Fruit fly (Drosophila melanogaster) whole organism, embryonic: Measurements from ENCODE around the gene CG11095.
A peak's percentile ranks its signal among the peaks of the same experiment; 100 is the strongest.

Experiments used
- Atf-2 ChIP-seq: fragments of 200-800 bp; sonication (Bioruptor generic); optimal IDR thresholded peaks from 2 replicates; lab custom pipeline; 2016; ENCODE audit warnings: missing biosample characterization, missing genetic modification characterization
- Bdp1 ChIP-seq: fragments of 200-800 bp; sonication (Bioruptor generic); optimal IDR thresholded peaks from 3 replicates; lab custom pipeline; 2016; ENCODE audit warnings: missing biosample characterization, missing genetic modification characterization
- CG10654 ChIP-seq: fragments of 200-800 bp; sonication (Bioruptor generic); optimal IDR thresholded peaks from 2 replicates; lab custom pipeline; 2016; ENCODE audit warnings: missing biosample characterization, missing genetic modification characterization
- CG10979 ChIP-seq: fragments of 200-800 bp; sonication (Bioruptor generic); optimal IDR thresholded peaks from 2 replicates; lab custom pipeline; 2018; ENCODE audit warnings: missing biosample characterization, mild to moderate bottlenecking, missing genetic modification characterization, moderate library complexity
- CG11398 ChIP-seq: fragments of 200-800 bp; sonication (Bioruptor generic); optimal IDR thresholded peaks from 2 replicates; lab custom pipeline; 2016; ENCODE audit warnings: missing biosample characterization, missing genetic modification characterization
- CG12071 ChIP-seq: fragments of 200-800 bp; sonication (Bioruptor generic); optimal IDR thresholded peaks from 3 replicates; lab custom pipeline; 2018; ENCODE audit warnings: missing biosample characterization, mild to moderate bottlenecking, missing genetic modification characterization
- CG12236 ChIP-seq: fragments of 200-800 bp; sonication (Bioruptor generic); optimal IDR thresholded peaks from 2 replicates; lab custom pipeline; 2016; ENCODE audit warnings: missing biosample characterization, missing genetic modification characterization
- CG15601 ChIP-seq: fragments of 200-800 bp; sonication (Bioruptor generic); optimal IDR thresholded peaks from 3 replicates; lab custom pipeline; 2019; ENCODE audit warnings: missing biosample characterization, mild to moderate bottlenecking, missing genetic modification characterization, moderate library complexity
- CG1602 ChIP-seq: fragments of 200-800 bp; sonication (Bioruptor generic); optimal IDR thresholded peaks from 3 replicates; lab custom pipeline; 2016; ENCODE audit warnings: missing biosample characterization, missing genetic modification characterization
- CG1603 ChIP-seq: fragments of 200-800 bp; sonication (Bioruptor generic); optimal IDR thresholded peaks from 2 replicates; lab custom pipeline; 2019; ENCODE audit warnings: missing biosample characterization, mild to moderate bottlenecking, missing genetic modification characterization, moderate library complexity
- CG17829 ChIP-seq: fragments of 200-800 bp; optimal IDR thresholded peaks from 2 replicates; lab custom pipeline; 2019; ENCODE audit warnings: missing biosample characterization, mild to moderate bottlenecking, missing genetic modification characterization, moderate library complexity
- CG30403 ChIP-seq: fragments of 200-800 bp; sonication (Bioruptor generic); optimal IDR thresholded peaks from 3 replicates; lab custom pipeline; 2016; ENCODE audit warnings: missing biosample characterization, missing genetic modification characterization
- CG34224 ChIP-seq: fragments of 200-800 bp; sonication (Bioruptor generic); IDR thresholded peaks from 3 replicates; pipeline ENCODE4 v1.3.6; 2022; ENCODE audit warnings: missing biosample characterization, missing genetic modification characterization; ENCODE audit not compliant: partially characterized antibody
- CG34376 ChIP-seq: fragments of 200-800 bp; sonication (Bioruptor generic); optimal IDR thresholded peaks from 2 replicates; lab custom pipeline; 2018; ENCODE audit warnings: missing biosample characterization, mild to moderate bottlenecking, missing genetic modification characterization
- CG3726 ChIP-seq: fragments of 200-800 bp; sonication (Bioruptor generic); IDR thresholded peaks from 3 replicates; pipeline ENCODE4, ENCODE4 v1.3.6; 2022; ENCODE audit warnings: missing biosample characterization, missing genetic modification characterization
- CG4820 ChIP-seq: fragments of 200-800 bp; sonication (Bioruptor generic); optimal IDR thresholded peaks from 3 replicates; lab custom pipeline; 2016; ENCODE audit warnings: missing biosample characterization, missing genetic modification characterization
- CG6654 ChIP-seq: fragments of 200-800 bp; sonication (Bioruptor generic); optimal IDR thresholded peaks from 2 replicates; lab custom pipeline; 2017; ENCODE audit warnings: missing biosample characterization, mild to moderate bottlenecking, missing genetic modification characterization
- CG6765 ChIP-seq: fragments of 200-800 bp; sonication (Bioruptor generic); optimal IDR thresholded peaks from 3 replicates; lab custom pipeline; 2017; ENCODE audit warnings: missing biosample characterization, mild to moderate bottlenecking, missing genetic modification characterization
- CG8765 ChIP-seq: fragments of 200-800 bp; sonication (Bioruptor generic); IDR thresholded peaks from 2 replicates; pipeline ENCODE4 v1.3.6; 2022; ENCODE audit warnings: missing biosample characterization, missing genetic modification characterization
- CG9727 ChIP-seq: fragments of 200-800 bp; sonication (Bioruptor generic); optimal IDR thresholded peaks from 3 replicates; lab custom pipeline; 2017; ENCODE audit warnings: missing biosample characterization, mild to moderate bottlenecking, missing genetic modification characterization
- Chrac-16 ChIP-seq: fragments of 200-800 bp; sonication (Bioruptor generic); optimal IDR thresholded peaks from 3 replicates; lab custom pipeline; 2016; ENCODE audit warnings: missing biosample characterization, missing genetic modification characterization
- Elba2 ChIP-seq: fragments of 200-800 bp; sonication (Bioruptor generic); optimal IDR thresholded peaks from 3 replicates; lab custom pipeline; 2016; ENCODE audit warnings: missing biosample characterization, missing genetic modification characterization
- Meics ChIP-seq: fragments of 200-800 bp; sonication (Bioruptor generic); optimal IDR thresholded peaks from 2 replicates; lab custom pipeline; 2017; ENCODE audit warnings: missing biosample characterization, mild to moderate bottlenecking, missing genetic modification characterization
- Myb ChIP-seq: fragments of 200-800 bp; sonication (Bioruptor generic); optimal IDR thresholded peaks from 2 replicates; lab custom pipeline; 2016; ENCODE audit warnings: missing biosample characterization, missing genetic modification characterization
- Nf-YA ChIP-seq: fragments of 200-800 bp; sonication (Bioruptor generic); IDR thresholded peaks from 2 replicates; pipeline ENCODE4 v1.3.6; 2022; ENCODE audit warnings: missing biosample characterization, missing genetic modification characterization
- Oli ChIP-seq: fragments of 200-800 bp; sonication (Bioruptor generic); optimal IDR thresholded peaks from 2 replicates; lab custom pipeline; 2018; ENCODE audit warnings: missing biosample characterization, mild to moderate bottlenecking, missing genetic modification characterization, moderate library complexity
- Optix ChIP-seq: fragments of 200-800 bp; sonication (Bioruptor generic); IDR thresholded peaks from 3 replicates; pipeline ENCODE4 v1.3.6; 2022; ENCODE audit warnings: missing biosample characterization, missing genetic modification characterization
- Pdp1 ChIP-seq, 2 experiments: fragments of 200-800 bp; sonication (Bioruptor generic); optimal IDR thresholded peaks; 3 replicates each; lab custom pipeline; 2016; ENCODE audit warnings: missing biosample characterization in 2 of 2, missing genetic modification characterization in 2 of 2, mild to moderate bottlenecking in 1 of 2, moderate library complexity in 1 of 2
- Scr ChIP-seq: fragments of 200-800 bp; sonication (Bioruptor generic); IDR thresholded peaks from 2 replicates; pipeline ENCODE4 v1.3.6; 2022; ENCODE audit warnings: missing biosample characterization, missing genetic modification characterization; ENCODE audit not compliant: partially characterized antibody
- Sry-δ ChIP-seq: fragments of 200-800 bp; sonication (Bioruptor generic); optimal IDR thresholded peaks from 2 replicates; lab custom pipeline; 2016; ENCODE audit warnings: missing biosample characterization, missing genetic modification characterization
- al ChIP-seq: fragments of 200-800 bp; sonication (Bioruptor generic); IDR thresholded peaks from 2 replicates; pipeline ENCODE4 v1.3.6; 2022; ENCODE audit warnings: missing biosample characterization, missing genetic modification characterization
- ara ChIP-seq: fragments of 200-800 bp; sonication (Bioruptor generic); IDR thresholded peaks from 2 replicates; pipeline ENCODE4 v1.3.6; 2022; ENCODE audit warnings: missing biosample characterization, missing genetic modification characterization
- cwo ChIP-seq: fragments of 200-800 bp; sonication (Bioruptor generic); optimal IDR thresholded peaks from 3 replicates; lab custom pipeline; 2017; ENCODE audit warnings: missing biosample characterization, missing genetic modification characterization, mild to moderate bottlenecking, moderate library complexity, missing genetic modification reagents
- danr ChIP-seq: fragments of 200-800 bp; sonication (Bioruptor generic); IDR thresholded peaks from 2 replicates; pipeline ENCODE4 v1.3.6; 2022; ENCODE audit warnings: missing biosample characterization, missing genetic modification characterization
- dati ChIP-seq: fragments of 200-800 bp; sonication (Bioruptor generic); IDR thresholded peaks from 2 replicates; pipeline ENCODE4 v1.3.6; 2022; ENCODE audit warnings: missing biosample characterization, missing genetic modification characterization
- fu2 ChIP-seq: fragments of 200-800 bp; sonication (Bioruptor generic); optimal IDR thresholded peaks from 2 replicates; lab custom pipeline; 2016; ENCODE audit warnings: missing biosample characterization, missing genetic modification characterization
- gem ChIP-seq: fragments of 200-800 bp; sonication (Bioruptor generic); optimal IDR thresholded peaks from 2 replicates; lab custom pipeline; 2019; ENCODE audit warnings: missing biosample characterization, mild to moderate bottlenecking, missing genetic modification characterization, moderate library complexity
- gfzf ChIP-seq: fragments of 200-800 bp; sonication (Bioruptor generic); optimal IDR thresholded peaks from 2 replicates; lab custom pipeline; 2016; ENCODE audit warnings: missing biosample characterization, mild to moderate bottlenecking, missing genetic modification characterization, moderate library complexity
- hb ChIP-seq: fragments of 200-800 bp; sonication (Bioruptor generic); IDR thresholded peaks from 3 replicates; pipeline ENCODE4 v1.3.6; 2022; ENCODE audit warnings: missing biosample characterization, missing genetic modification characterization; ENCODE audit not compliant: partially characterized antibody
- jigr1 ChIP-seq: fragments of 200-800 bp; sonication (Bioruptor generic); IDR thresholded peaks from 3 replicates; pipeline ENCODE4 v1.3.6; 2022; ENCODE audit warnings: missing biosample characterization, missing genetic modification characterization
- lmd ChIP-seq: fragments of 200-800 bp; sonication (Bioruptor generic); IDR thresholded peaks from 2 replicates; pipeline ENCODE4 v1.3.6; 2022; ENCODE audit warnings: missing biosample characterization, missing genetic modification characterization
- nau ChIP-seq: fragments of 200-800 bp; sonication (Bioruptor generic); optimal IDR thresholded peaks from 3 replicates; lab custom pipeline; 2017; ENCODE audit warnings: missing biosample characterization, mild to moderate bottlenecking, missing genetic modification characterization, missing genetic modification reagents
- otp ChIP-seq: fragments of 200-800 bp; sonication (Bioruptor generic); IDR thresholded peaks from 3 replicates; pipeline ENCODE4, ENCODE4 v1.3.6; 2022; ENCODE audit warnings: missing biosample characterization, missing genetic modification characterization
- pros ChIP-seq: fragments of 200-800 bp; sonication (Bioruptor generic); optimal IDR thresholded peaks from 3 replicates; lab custom pipeline; 2019; ENCODE audit warnings: missing biosample characterization, mild to moderate bottlenecking, missing genetic modification characterization, moderate library complexity
- sc ChIP-seq, 3 experiments: fragments of >200 bp in 2 of 3; fragments of 200-800 bp in 1 of 3; sonication (Bioruptor generic) in 1 of 3; optimal IDR thresholded peaks; 2 replicates in 2 of 3; 3 replicates in 1 of 3; lab custom pipeline; 2017; ENCODE audit warnings: mild to moderate bottlenecking in 1 of 3, missing biosample characterization in 1 of 3, missing genetic modification characterization in 1 of 3, missing genetic modification reagents in 1 of 3
- sd ChIP-seq: fragments of 200-800 bp; sonication (Bioruptor generic); optimal IDR thresholded peaks from 3 replicates; lab custom pipeline; 2018; ENCODE audit warnings: missing biosample characterization, mild to moderate bottlenecking, missing genetic modification characterization, moderate library complexity
- tx ChIP-seq: fragments of 200-800 bp; sonication (Bioruptor generic); optimal IDR thresholded peaks from 2 replicates; lab custom pipeline; 2016; ENCODE audit warnings: missing biosample characterization, missing genetic modification characterization
- usp ChIP-seq: fragments of >200 bp; optimal IDR thresholded peaks from 2 replicates; lab custom pipeline; 2017; ENCODE audit warnings: missing biosample characterization, missing genetic modification characterization
- vfl ChIP-seq: fragments of 200-800 bp; sonication (Bioruptor generic); optimal IDR thresholded peaks from 2 replicates; lab custom pipeline; 2016; ENCODE audit warnings: missing biosample characterization, missing genetic modification characterization

The CG11095 gene

DNA sequence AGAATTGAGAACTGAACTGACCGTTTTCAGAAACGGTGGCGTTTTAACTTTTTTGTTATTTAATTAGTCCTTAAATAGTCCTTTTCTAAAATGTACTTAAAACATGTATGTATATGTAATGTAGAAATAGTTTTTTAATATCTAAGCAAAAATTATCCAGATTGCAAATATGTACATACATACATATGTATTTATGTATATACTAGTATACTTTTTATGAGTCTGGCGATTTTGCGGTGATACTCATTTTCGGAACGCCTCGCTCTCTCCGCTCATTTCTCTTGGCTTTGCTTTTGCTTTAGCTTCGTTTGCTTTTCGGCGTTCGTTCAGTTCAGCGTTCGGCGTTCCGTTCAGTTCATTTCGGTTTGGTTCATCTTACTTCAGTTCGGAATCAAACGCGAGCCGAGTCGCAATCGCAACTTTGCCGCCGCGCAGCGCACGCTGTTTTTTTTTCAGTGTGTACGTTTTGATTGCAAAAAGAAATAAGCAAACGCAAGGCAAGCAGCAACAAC lies 49.1 kb upstream of the CG11095 start, which contains the start of gene rdgB (continued):
- TF ChIP-seq CG6765 (GFP tag; lab: Kevin White, UChicago): peak; percentile 78
- TF ChIP-seq CG11398: no peak
- TF ChIP-seq CG4820 (GFP tag; lab: Kevin White, UChicago): peak; percentile 77
- peak; percentile 70 for TF ChIP-seq nau (GFP tag; lab: Kevin White, UChicago)
- TF ChIP-seq Chrac-16: peak; percentile 62
- peak; percentile 20; the same call in 1 of the 3 replicates for TF ChIP-seq Optix (GFP tag; lab: Robert Waterston, UW)
- peak; percentile 58 for TF ChIP-seq CG10654 (GFP tag; lab: Kevin White, UChicago)
- TF ChIP-seq lmd (GFP tag; lab: Robert Waterston, UW): peak; percentile 76
- TF ChIP-seq usp (GFP tag; lab: Kevin White, UChicago): no peak
- no peak for TF ChIP-seq CG34224 (GFP tag; lab: Robert Waterston, UW)
- peak; percentile 32 for TF ChIP-seq vfl (GFP tag; lab: Kevin White, UChicago)
- TF ChIP-seq dati (GFP tag; lab: Robert Waterston, UW): 0 out of 2 replicates have a peak, but pooled peaks have one; percentile 2
- peak; percentile 89 for TF ChIP-seq gem (tag; lab: Kevin White, UChicago)
- peak; percentile 47; the same call in 1 of the 3 replicates for TF ChIP-seq jigr1
- peak; percentile 41 to 56 for TF ChIP-seq Pdp1 (GFP tag; optimal IDR thresholded peaks at IDR 0.05; lab: Kevin White, UChicago)
- peak; percentile 31 for TF ChIP-seq CG1603 (tag; lab: Kevin White, UChicago)
- TF ChIP-seq Bdp1 (GFP tag; lab: Kevin White, UChicago): peak; percentile 10
- no peak for TF ChIP-seq Myb (GFP tag; lab: Kevin White, UChicago)
- no peak for TF ChIP-seq Elba2 (GFP tag; lab: Kevin White, UChicago)
- peak; percentile 82 for TF ChIP-seq CG17829 (tag; lab: Kevin White, UChicago)
- TF ChIP-seq CG10979 (tag; lab: Kevin White, UChicago): peak; percentile 81
- TF ChIP-seq Oli (tag; lab: Kevin White, UChicago): peak; percentile 85
- peak; percentile 75 for TF ChIP-seq CG1602
- peak; percentile 90 for TF ChIP-seq CG30403 (GFP tag; lab: Kevin White, UChicago)
- TF ChIP-seq Atf-2 (GFP tag; lab: Kevin White, UChicago): peak; percentile 21
- TF ChIP-seq cwo (GFP tag; lab: Kevin White, UChicago): peak; percentile 64
- TF ChIP-seq Nf-YA: no peak

DNA sequence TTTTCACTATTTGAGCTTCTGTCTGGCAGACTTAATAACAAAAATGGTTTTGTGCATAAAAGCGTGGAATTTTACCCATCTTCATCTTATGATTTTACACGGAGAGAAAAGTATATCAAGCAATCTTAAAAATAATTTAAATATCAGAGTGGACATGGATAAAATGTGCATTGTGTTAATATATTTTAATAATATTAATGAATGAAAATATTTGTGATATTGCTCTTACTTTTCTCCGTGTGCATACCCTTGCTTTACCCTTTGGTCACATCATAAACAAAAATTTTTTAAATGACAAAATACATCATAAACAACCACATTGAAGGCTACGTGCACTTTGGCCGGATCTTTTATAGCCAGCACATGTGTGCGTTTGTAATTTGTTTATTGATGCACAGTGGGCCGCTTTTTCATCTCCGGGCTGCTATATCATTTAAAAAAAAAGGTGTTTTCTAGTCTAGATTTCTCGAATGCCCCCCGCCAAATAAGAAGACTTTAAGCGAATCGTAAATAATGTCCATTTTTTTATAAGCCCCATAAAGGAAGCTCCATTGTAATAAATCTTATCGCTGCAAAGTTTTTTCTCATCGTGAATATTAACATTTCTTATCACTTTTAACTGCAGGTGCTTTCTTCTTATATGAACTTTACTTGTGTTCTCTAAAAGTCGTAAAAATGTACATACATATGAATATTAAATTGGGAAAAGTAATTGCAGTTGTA lies 46.9 kb upstream of the CG11095 start:
- TF ChIP-seq sc (optimal IDR thresholded peaks at IDR 0.05; lab: Kevin White, UChicago): no peak
- TF ChIP-seq sc (GFP tag; optimal IDR thresholded peaks at IDR 0.05; lab: Kevin White, UChicago): peak; percentile 19
- TF ChIP-seq CG34376 (GFP tag; lab: Kevin White, UChicago): no peak
- peak; percentile 46; the same call in 1 of the 3 replicates for TF ChIP-seq otp (GFP tag; lab: Robert Waterston, UW)
- no peak for TF ChIP-seq Sry-δ
- TF ChIP-seq CG3726: 0 out of 3 replicates have a peak, but pooled peaks have one; percentile 27
- no peak for TF ChIP-seq Meics (GFP tag; lab: Kevin White, UChicago)
- TF ChIP-seq gfzf (GFP tag; lab: Kevin White, UChicago): no peak
- TF ChIP-seq CG6654 (GFP tag; lab: Kevin White, UChicago): no peak
- no peak for TF ChIP-seq danr (GFP tag; lab: Robert Waterston, UW)
- no peak for TF ChIP-seq CG12236 (GFP tag; lab: Kevin White, UChicago)
- no peak for TF ChIP-seq al (GFP tag; lab: Robert Waterston, UW)
- TF ChIP-seq CG15601 (tag; lab: Kevin White, UChicago): no peak
- no peak for TF ChIP-seq fu2
- peak; percentile 62 for TF ChIP-seq ara
- no peak for TF ChIP-seq tx (GFP tag; lab: Kevin White, UChicago)
- TF ChIP-seq Scr: no peak
- TF ChIP-seq CG9727: peak; percentile 27
- peak; percentile 41 for TF ChIP-seq sd
- TF ChIP-seq hb (GFP tag; lab: Robert Waterston, UW): no peak
- TF ChIP-seq pros: no peak
- TF ChIP-seq CG12071 (GFP tag; lab: Kevin White, UChicago): no peak
- no peak for TF ChIP-seq CG8765 (GFP tag; lab: Robert Waterston, UW)
